Fruit fly (Drosophila melanogaster): ENCODE results near the gene Dys.

Gene Dys

DNA sequence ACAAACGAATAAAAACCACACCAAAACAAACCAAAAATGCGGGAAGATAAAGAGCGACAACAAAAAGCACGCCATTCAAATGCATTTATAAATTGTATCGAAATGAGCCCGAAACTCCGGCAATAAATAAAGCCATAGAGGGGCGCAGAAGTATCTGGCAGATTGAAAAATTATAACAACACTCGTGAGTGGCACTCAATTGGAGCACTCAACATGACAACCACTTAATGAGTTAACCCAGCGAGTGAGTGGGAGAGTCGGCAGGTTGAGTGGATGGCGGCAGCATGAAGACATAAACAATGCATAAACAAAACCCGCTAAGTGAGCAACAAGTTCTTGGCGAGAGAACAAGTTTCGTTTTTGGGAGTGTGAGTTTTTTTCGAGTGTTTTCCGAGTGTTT, 107.9 kb downstream of the Dys start:
- TF ChIP-seq eg (GFP tag; IDR thresholded peaks at IDR 0.05) (no peak), Eip78C (GFP tag) (no peak), Blimp-1 (GFP tag; optimal IDR thresholded peaks at IDR 0.05) (peak; percentile 7), Smox (GFP tag; optimal IDR thresholded peaks at IDR 0.05) (no peak), vri (GFP tag; optimal IDR thresholded peaks at IDR 0.05) (peak; percentile 21), fkh (GFP tag; optimal IDR thresholded peaks at IDR 0.05) (no peak), Gug (GFP tag; IDR thresholded peaks at IDR 0.05) (no peak), dsx (GFP tag; optimal IDR thresholded peaks at IDR 0.05; ENCODE audit: poor library complexity, severe bottlenecking) (peak; percentile 13), esn (GFP tag; optimal IDR thresholded peaks at IDR 0.05) (no peak), OdsH (GFP tag; optimal IDR thresholded peaks at IDR 0.05) (no peak)

dm6 chr3R:19569139-19569538, 108.3 kb downstream of the Dys start:
- TF ChIP-seq Sox102F (GFP tag; optimal IDR thresholded peaks at IDR 0.05): no peak
- peak in 1 of 2 experiments; percentile 3 for TF ChIP-seq salr (GFP tag; optimal IDR thresholded peaks at IDR 0.05)
- peak; percentile 64 for TF ChIP-seq Eip78C (GFP tag)
- TF ChIP-seq net (GFP tag; optimal IDR thresholded peaks at IDR 0.05): peak; percentile 19
- peak; percentile 59 for TF ChIP-seq svp (GFP tag)
- TF ChIP-seq ss (GFP tag; optimal IDR thresholded peaks at IDR 0.05): peak in 1 of 2 experiments; percentile 24
- peak; percentile 49; the same call in 1 of the 3 replicates for TF ChIP-seq eg (GFP tag; IDR thresholded peaks at IDR 0.05)
- TF ChIP-seq CG15336 (GFP tag; IDR thresholded peaks at IDR 0.05): no peak

DNA sequence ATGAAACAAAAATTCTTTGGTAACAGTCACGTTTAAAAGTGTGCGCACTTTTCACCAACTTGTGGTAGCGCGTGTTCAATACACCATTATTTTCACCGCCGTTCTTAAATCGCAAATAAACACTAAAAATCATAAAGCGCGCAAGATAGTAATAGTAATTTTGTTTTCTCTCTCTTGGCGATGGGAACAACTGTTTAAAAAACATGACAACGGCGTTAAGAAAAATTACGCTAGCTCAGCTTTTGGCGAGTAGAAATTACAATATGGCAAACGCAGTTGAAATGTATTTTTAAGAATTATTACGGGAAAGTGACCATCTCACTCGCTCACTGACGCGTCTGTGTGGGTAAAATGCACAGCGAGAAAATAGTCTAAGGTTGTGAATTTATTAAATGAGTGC, 108.8 kb downstream of the Dys start:
- peak; percentile 3 for TF ChIP-seq Smox (GFP tag; optimal IDR thresholded peaks at IDR 0.05)
- no peak for TF ChIP-seq fd85E (GFP tag; optimal IDR thresholded peaks at IDR 0.05)

- TF ChIP-seq CG11902 (GFP tag; optimal IDR thresholded peaks at IDR 0.05): no peak
- peak; percentile 47 for TF ChIP-seq fkh (GFP tag; optimal IDR thresholded peaks at IDR 0.05)
- TF ChIP-seq esn (GFP tag; optimal IDR thresholded peaks at IDR 0.05): no peak
- no peak for TF ChIP-seq Met (GFP tag; optimal IDR thresholded peaks at IDR 0.05)
- TF ChIP-seq CG6276 (GFP tag; optimal IDR thresholded peaks at IDR 0.05): no peak
- TF ChIP-seq svp (GFP tag): peak; percentile 99
- no peak for TF ChIP-seq pdm3 (GFP tag; optimal IDR thresholded peaks at IDR 0.05)
- no peak for TF ChIP-seq lz (GFP tag; optimal IDR thresholded peaks at IDR 0.05)
- TF ChIP-seq CG11762 (GFP tag; optimal IDR thresholded peaks at IDR 0.05; ENCODE audit: insufficient read depth): no peak
- TF ChIP-seq CG4318 (GFP tag; optimal IDR thresholded peaks at IDR 0.05): no peak
- TF ChIP-seq net (GFP tag; optimal IDR thresholded peaks at IDR 0.05): no peak
- no peak for TF ChIP-seq CG3032 (tag; optimal IDR thresholded peaks at IDR 0.05)
- no peak for TF ChIP-seq CG6808 (GFP tag; optimal IDR thresholded peaks at IDR 0.05)
- no peak for TF ChIP-seq OdsH (GFP tag; optimal IDR thresholded peaks at IDR 0.05)
- TF ChIP-seq CG11294 (GFP tag; IDR thresholded peaks at IDR 0.05): no peak
- no peak for TF ChIP-seq Sox15 (GFP tag; optimal IDR thresholded peaks at IDR 0.05)
- no peak for TF ChIP-seq CG6854 (GFP tag; optimal IDR thresholded peaks at IDR 0.05)
- peak; percentile 20 for TF ChIP-seq vri (GFP tag; optimal IDR thresholded peaks at IDR 0.05)
Measured at dm6 chr3R:19571195-19571594, 110.3 kb downstream of the Dys start.

DNA sequence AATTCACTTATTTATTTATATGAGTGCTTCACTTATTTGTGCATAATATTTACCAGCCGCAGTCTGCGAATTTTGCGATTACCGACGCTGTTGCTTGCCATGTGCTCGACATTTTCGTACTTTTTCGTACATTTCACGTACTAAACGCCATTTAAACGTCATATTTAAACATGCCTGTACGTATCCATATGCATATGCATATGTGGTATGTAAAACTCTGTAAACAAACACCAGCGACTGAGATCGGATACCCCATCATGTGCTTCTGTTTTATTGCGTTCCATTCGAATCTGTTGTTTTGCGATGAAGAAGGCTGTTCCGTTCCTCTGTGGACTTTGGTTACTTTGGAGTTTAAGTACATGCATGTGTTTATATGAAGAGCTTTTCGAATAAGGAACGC, 111.1 kb downstream of the Dys start:
- TF ChIP-seq ss (GFP tag; optimal IDR thresholded peaks at IDR 0.05) (peak in 1 of 2 experiments; percentile 24), svp (GFP tag) (peak; percentile 33), Hr39 (GFP tag; optimal IDR thresholded peaks at IDR 0.05) (no peak), Met (GFP tag; optimal IDR thresholded peaks at IDR 0.05) (peak; percentile 4), salr (GFP tag; optimal IDR thresholded peaks at IDR 0.05) (no peak), esn (GFP tag; optimal IDR thresholded peaks at IDR 0.05) (peak; percentile 23), Eip78C (GFP tag) (peak; percentile 63)

- TF ChIP-seq vri (GFP tag; optimal IDR thresholded peaks at IDR 0.05) (no peak), Eip93F (GFP tag; optimal IDR thresholded peaks at IDR 0.05) (no peak), acj6 (GFP tag; optimal IDR thresholded peaks at IDR 0.05) (no peak), Ets21C (GFP tag; optimal IDR thresholded peaks at IDR 0.05) (no peak), salr (GFP tag; optimal IDR thresholded peaks at IDR 0.05) (no peak), CG31627 (GFP tag; optimal IDR thresholded peaks at IDR 0.05) (no peak), fd85E (GFP tag; optimal IDR thresholded peaks at IDR 0.05) (no peak), CG10669 (GFP tag; optimal IDR thresholded peaks at IDR 0.05) (no peak), CG8632 (GFP tag; optimal IDR thresholded peaks at IDR 0.05) (no peak), CG3919 (GFP tag; optimal IDR thresholded peaks at IDR 0.05) (no peak), fd59A (GFP tag; optimal IDR thresholded peaks at IDR 0.05) (no peak), Sox15 (GFP tag; optimal IDR thresholded peaks at IDR 0.05) (no peak), CG7368 (GFP tag; optimal IDR thresholded peaks at IDR 0.05) (no peak), CG11762 (GFP tag; optimal IDR thresholded peaks at IDR 0.05; ENCODE audit: insufficient read depth) (no peak), Sox14 (GFP tag; optimal IDR thresholded peaks at IDR 0.05) (no peak), spab (GFP tag; optimal IDR thresholded peaks at IDR 0.05) (no peak), CG1621 (tag; optimal IDR thresholded peaks at IDR 0.05) (no peak)
Measured at dm6 chr3R:19581829-19582228, 120.9 kb downstream of the Dys start.
